Worm (Caenorhabditis elegans) whole organism, L3 larva: Measurements from ENCODE around the gene AH9.1.

Source experiments
- R02D3.7 ChIP-seq: fragments of 150-350 bp; optimal IDR thresholded peaks from 2 replicates; lab custom pipeline; 2014; ENCODE audit warnings: missing biosample characterization, missing genetic modification characterization
- ZK546.5 ChIP-seq: sonication (generic microtip); optimal IDR thresholded peaks from 2 replicates; lab custom pipeline; 2017; ENCODE audit warnings: missing biosample characterization, missing genetic modification characterization
- aly-2 ChIP-seq: fragments of 150-350 bp; optimal IDR thresholded peaks from 2 replicates; lab custom pipeline; 2014; ENCODE audit warnings: missing biosample characterization, missing genetic modification characterization
- ama-1 ChIP-seq: fragments of 150-350 bp; optimal IDR thresholded peaks from 2 replicates; lab custom pipeline; 2018
- ceh-16 ChIP-seq: sonication (generic microtip); optimal IDR thresholded peaks from 2 replicates; lab custom pipeline; 2017; ENCODE audit warnings: missing biosample characterization, missing genetic modification characterization
- ceh-28 ChIP-seq: fragments of 150-350 bp; optimal IDR thresholded peaks from 2 replicates; lab custom pipeline; 2014; ENCODE audit warnings: missing biosample characterization, missing genetic modification reagents, missing genetic modification characterization
- ceh-9 ChIP-seq: sonication (generic microtip); optimal IDR thresholded peaks from 2 replicates; lab custom pipeline; 2018; ENCODE audit warnings: missing biosample characterization, missing genetic modification characterization
- daf-12 ChIP-seq: fragments of 150-350 bp; optimal IDR thresholded peaks from 2 replicates; lab custom pipeline; 2014; ENCODE audit warnings: missing biosample characterization, missing genetic modification reagents, missing genetic modification characterization
- egl-27 ChIP-seq: sonication (generic microtip); optimal IDR thresholded peaks from 4 replicates; lab custom pipeline; 2017; ENCODE audit warnings: missing biosample characterization, missing genetic modification reagents, missing genetic modification characterization
- egl-5 ChIP-seq: fragments of 150-350 bp; optimal IDR thresholded peaks from 2 replicates; lab custom pipeline; 2017; ENCODE audit warnings: missing biosample characterization, missing genetic modification reagents, missing genetic modification characterization, inconsistent platforms
- elt-2 ChIP-seq: sonication (generic microtip); optimal IDR thresholded peaks from 2 replicates; lab custom pipeline; 2016; ENCODE audit warnings: missing genetic modification reagents, mild to moderate bottlenecking, missing genetic modification characterization, missing compliant biosample characterization
- elt-3 ChIP-seq, 3 experiments: fragments of 150-350 bp in 1 of 3; sonication (generic microtip) in 2 of 3; optimal IDR thresholded peaks; 2 replicates in 2 of 3; 4 replicates in 1 of 3; lab custom pipeline; 2014 to 2017; ENCODE audit warnings: missing biosample characterization in 3 of 3, missing genetic modification characterization in 3 of 3
- eor-1 ChIP-seq, 2 experiments: fragments of 150-350 bp; optimal IDR thresholded peaks; 2 replicates each; lab custom pipeline; 2014 to 2018; ENCODE audit warnings: missing biosample characterization in 2 of 2, missing genetic modification characterization in 2 of 2
- fkh-10 ChIP-seq: sonication (generic microtip); optimal IDR thresholded peaks from 2 replicates; lab custom pipeline; 2017; ENCODE audit warnings: missing biosample characterization, missing genetic modification reagents, missing genetic modification characterization
- fkh-2 ChIP-seq: fragments of 150-350 bp; optimal IDR thresholded peaks from 2 replicates; lab custom pipeline; 2014; ENCODE audit warnings: missing biosample characterization, missing genetic modification reagents, missing genetic modification characterization
- fos-1 ChIP-seq: fragments of 150-350 bp; optimal IDR thresholded peaks from 2 replicates; lab custom pipeline; 2014; ENCODE audit warnings: missing biosample characterization, missing genetic modification characterization
- hmg-11 ChIP-seq: sonication (generic microtip); optimal IDR thresholded peaks from 2 replicates; lab custom pipeline; 2016; ENCODE audit warnings: missing genetic modification characterization, missing compliant biosample characterization
- jun-1 ChIP-seq: fragments of 150-350 bp; optimal IDR thresholded peaks from 2 replicates; lab custom pipeline; 2014; ENCODE audit warnings: missing biosample characterization, missing genetic modification reagents, missing genetic modification characterization
- lin-15B ChIP-seq: fragments of 150-350 bp; optimal IDR thresholded peaks from 2 replicates; lab custom pipeline; 2014; ENCODE audit warnings: missing biosample characterization, missing genetic modification characterization
- lsy-12 ChIP-seq: sonication (generic microtip); optimal IDR thresholded peaks from 2 replicates; lab custom pipeline; 2016; ENCODE audit warnings: mild to moderate bottlenecking, missing genetic modification characterization, missing compliant biosample characterization
- mdl-1 ChIP-seq: fragments of 150-350 bp; optimal IDR thresholded peaks from 2 replicates; lab custom pipeline; 2014; ENCODE audit warnings: missing biosample characterization, missing genetic modification characterization
- mml-1 ChIP-seq: fragments of 150-350 bp; sonication (generic microtip); optimal IDR thresholded peaks from 3 replicates; lab custom pipeline; 2014; ENCODE audit warnings: missing biosample characterization, missing genetic modification characterization
- nhr-11 ChIP-seq: fragments of 150-350 bp; optimal IDR thresholded peaks from 2 replicates; lab custom pipeline; 2014; ENCODE audit warnings: missing biosample characterization, missing genetic modification characterization
- nhr-12 ChIP-seq: fragments of 150-350 bp; optimal IDR thresholded peaks from 2 replicates; lab custom pipeline; 2014; ENCODE audit warnings: missing biosample characterization, missing genetic modification characterization
- nhr-23 ChIP-seq: fragments of 150-350 bp; optimal IDR thresholded peaks from 2 replicates; lab custom pipeline; 2014; ENCODE audit warnings: missing biosample characterization, missing genetic modification reagents, missing genetic modification characterization
- nhr-237 ChIP-seq: fragments of 150-350 bp; optimal IDR thresholded peaks from 2 replicates; lab custom pipeline; 2014; ENCODE audit warnings: missing biosample characterization, missing genetic modification characterization
- nhr-25 ChIP-seq: sonication (generic microtip); optimal IDR thresholded peaks from 2 replicates; lab custom pipeline; 2017; ENCODE audit warnings: missing biosample characterization, missing genetic modification characterization
- nhr-28 ChIP-seq: fragments of 150-350 bp; optimal IDR thresholded peaks from 2 replicates; lab custom pipeline; 2014; ENCODE audit warnings: missing biosample characterization, missing genetic modification characterization
- nhr-43 ChIP-seq: sonication (generic microtip); optimal IDR thresholded peaks from 2 replicates; lab custom pipeline; 2016; ENCODE audit warnings: mild to moderate bottlenecking, missing genetic modification characterization, missing compliant biosample characterization; ENCODE audit not compliant: poor library complexity, severe bottlenecking
- nhr-67 ChIP-seq: fragments of 150-350 bp; optimal IDR thresholded peaks from 2 replicates; lab custom pipeline; 2014; ENCODE audit warnings: missing biosample characterization, missing genetic modification characterization
- nhr-76 ChIP-seq: fragments of 150-350 bp; sonication (generic microtip); optimal IDR thresholded peaks from 5 replicates; lab custom pipeline; 2014; ENCODE audit warnings: missing biosample characterization, missing genetic modification characterization
- nhr-77 ChIP-seq: fragments of 150-350 bp; optimal IDR thresholded peaks from 2 replicates; lab custom pipeline; 2014; ENCODE audit warnings: missing biosample characterization, missing genetic modification characterization
- pha-4 ChIP-seq: fragments of 150-350 bp; optimal IDR thresholded peaks from 2 replicates; lab custom pipeline; 2014; ENCODE audit warnings: missing biosample characterization, missing genetic modification reagents, missing genetic modification characterization
- pqm-1 ChIP-seq: fragments of 150-350 bp; optimal IDR thresholded peaks from 2 replicates; lab custom pipeline; 2017; ENCODE audit warnings: missing biosample characterization, missing genetic modification characterization, inconsistent platforms
- sea-2 ChIP-seq: fragments of 150-350 bp; sonication (generic microtip); optimal IDR thresholded peaks from 4 replicates; lab custom pipeline; 2014; ENCODE audit warnings: missing biosample characterization, missing genetic modification reagents, missing genetic modification characterization
- skn-1 ChIP-seq: fragments of 150-350 bp; optimal IDR thresholded peaks from 2 replicates; lab custom pipeline; 2014; ENCODE audit warnings: missing biosample characterization, missing genetic modification characterization
- snpc-4 ChIP-seq: fragments of 150-350 bp; optimal IDR thresholded peaks from 2 replicates; lab custom pipeline; 2014; ENCODE audit warnings: missing biosample characterization, missing genetic modification characterization
- tbx-2 ChIP-seq: sonication (generic microtip); optimal IDR thresholded peaks from 2 replicates; lab custom pipeline; 2016; ENCODE audit warnings: mild to moderate bottlenecking, missing genetic modification characterization, missing compliant biosample characterization
- unc-39 ChIP-seq: sonication (generic microtip); optimal IDR thresholded peaks from 4 replicates; lab custom pipeline; 2017; ENCODE audit warnings: missing biosample characterization, missing genetic modification characterization
- unc-62 ChIP-seq: fragments of 150-350 bp; sonication (generic microtip); optimal IDR thresholded peaks from 4 replicates; lab custom pipeline; 2014; ENCODE audit warnings: missing biosample characterization, missing genetic modification reagents, missing genetic modification characterization
- zag-1 ChIP-seq: fragments of 150-350 bp; optimal IDR thresholded peaks from 2 replicates; lab custom pipeline; 2014; ENCODE audit warnings: missing biosample characterization, missing genetic modification characterization
- ztf-11 ChIP-seq: fragments of 150-350 bp; optimal IDR thresholded peaks from 2 replicates; lab custom pipeline; 2014; ENCODE audit warnings: missing biosample characterization, missing genetic modification characterization
- ztf-4 ChIP-seq: fragments of 150-350 bp; optimal IDR thresholded peaks from 2 replicates; lab custom pipeline; 2014; ENCODE audit warnings: missing biosample characterization, missing genetic modification characterization

AH9.1 gene

ce11 chrX:2226875-2227355 lies 19.9 kb downstream of the AH9.1 start (continued):
- peak; percentile 46 for TF ChIP-seq ama-1 (lab: Kevin White, UChicago)
- TF ChIP-seq ztf-4 (tag; lab: Kevin White, UChicago) = no peak
- no peak for TF ChIP-seq unc-62 (GFP tag; lab: Kevin White, UChicago)
- TF ChIP-seq ceh-16 (tag; lab: Kevin White, UChicago) = no peak
- no peak for TF ChIP-seq unc-39 (tag; lab: Kevin White, UChicago)
- no peak for TF ChIP-seq skn-1 (tag; lab: Kevin White, UChicago)
- no peak for TF ChIP-seq elt-2 (tag; lab: Kevin White, UChicago)
- TF ChIP-seq, all 47 proteins: peak for 14

ce11 chrX:2220850-2221249 lies 26.0 kb downstream of the AH9.1 start, which contains the start of gene hex-1:
Gene hex-1 (plus strand): TSS chrX:2221150.
- TF ChIP-seq nhr-77 (tag; lab: Kevin White, UChicago) (no peak), egl-27 (tag; lab: Kevin White, UChicago) (no peak), aly-2 (tag; lab: Kevin White, UChicago) (no peak), pha-4 (peak; percentile 11), fkh-2 (tag; lab: Kevin White, UChicago) (no peak)
- TF ChIP-seq, all 47 proteins: peak for 1

- TF ChIP-seq ZK546.5 = no peak
- no peak for TF ChIP-seq eor-1 (tag; optimal IDR thresholded peaks at IDR 0.05; lab: Kevin White, UChicago)
- TF ChIP-seq nhr-76 (tag; lab: Kevin White, UChicago) = no peak
- TF ChIP-seq nhr-67 (tag; lab: Kevin White, UChicago) = no peak
- no peak for TF ChIP-seq jun-1 (tag; lab: Kevin White, UChicago)
- TF ChIP-seq lin-15B (tag; lab: Kevin White, UChicago) = no peak
- TF ChIP-seq sea-2 (GFP tag; lab: Kevin White, UChicago) = no peak
- peak; percentile 50 for TF ChIP-seq snpc-4 (tag; lab: Kevin White, UChicago)
Measured at ce11 chrX:2219453-2219852, 27.4 kb downstream of the AH9.1 start.

- TF ChIP-seq egl-27 (tag; lab: Kevin White, UChicago) = no peak
- no peak for TF ChIP-seq ztf-4 (tag; lab: Kevin White, UChicago)
- peak; percentile 78 for TF ChIP-seq nhr-23 (tag; lab: Kevin White, UChicago)
- no peak for TF ChIP-seq mdl-1
- TF ChIP-seq zag-1 (tag; lab: Kevin White, UChicago) = no peak
- no peak for TF ChIP-seq pqm-1 (tag; lab: Kevin White, UChicago)
- TF ChIP-seq elt-3 (tag; optimal IDR thresholded peaks at IDR 0.05; lab: Kevin White, UChicago) = peak in 1 of 3 experiments; percentile 9
Measured at ce11 chrX:2219006-2219405, 27.8 kb downstream of the AH9.1 start.

ce11 chrX:2216662-2217061 lies 30.1 kb downstream of the AH9.1 start:
- TF ChIP-seq lsy-12 (tag; lab: Kevin White, UChicago) (peak; percentile 0), nhr-23 (tag; lab: Kevin White, UChicago) (peak; percentile 91), ztf-11 (tag; lab: Kevin White, UChicago) (no peak), nhr-77 (tag; lab: Kevin White, UChicago) (no peak), nhr-11 (no peak), ceh-28 (peak; percentile 30), unc-62 (GFP tag; lab: Kevin White, UChicago) (no peak), unc-39 (tag; lab: Kevin White, UChicago) (no peak), R02D3.7 (tag; lab: Kevin White, UChicago) (no peak), ztf-4 (tag; lab: Kevin White, UChicago) (no peak), ZK546.5 (no peak), fkh-2 (tag; lab: Kevin White, UChicago) (no peak), nhr-76 (tag; lab: Kevin White, UChicago) (no peak), nhr-12 (tag; lab: Kevin White, UChicago) (no peak), ceh-9 (tag; lab: Kevin White, UChicago) (no peak), nhr-25 (peak; percentile 74), fkh-10 (GFP tag; lab: Kevin White, UChicago) (no peak), nhr-43 (tag; lab: Kevin White, UChicago) (peak; percentile 12), nhr-237 (tag; lab: Kevin White, UChicago) (no peak), snpc-4 (tag; lab: Kevin White, UChicago) (no peak), elt-2 (tag; lab: Kevin White, UChicago) (no peak), egl-5 (tag; lab: Kevin White, UChicago) (no peak), mdl-1 (no peak), hmg-11 (tag; lab: Kevin White, UChicago) (no peak), pqm-1 (tag; lab: Kevin White, UChicago) (no peak), aly-2 (tag; lab: Kevin White, UChicago) (no peak), daf-12 (tag; lab: Kevin White, UChicago) (no peak), elt-3 (tag; optimal IDR thresholded peaks at IDR 0.05; lab: Kevin White, UChicago) (peak in 1 of 3 experiments; percentile 39), zag-1 (tag; lab: Kevin White, UChicago) (no peak), nhr-28 (no peak), ceh-16 (tag; lab: Kevin White, UChicago) (no peak), nhr-67 (tag; lab: Kevin White, UChicago) (no peak), skn-1 (tag; lab: Kevin White, UChicago) (no peak), fos-1 (tag; lab: Kevin White, UChicago) (no peak), mml-1 (tag; lab: Kevin White, UChicago) (no peak), ama-1 (lab: Kevin White, UChicago) (no peak), tbx-2 (tag; lab: Kevin White, UChicago) (peak; percentile 25)
